Worm (Caenorhabditis elegans) whole organism, mixed stage, embryonic: ENCODE measurements around the gene Y49F6A.12.

Experiments
- ceh-83 ChIP-seq: fragments of 200-800 bp; sonication (Bioruptor generic); optimal IDR thresholded peaks from 2 replicates; lab custom pipeline; 2018; ENCODE audit warnings: mild to moderate bottlenecking, missing genetic modification characterization, missing compliant biosample characterization
- nhr-12 ChIP-seq: fragments of 150-350 bp; optimal IDR thresholded peaks from 2 replicates; lab custom pipeline; 2014; ENCODE audit warnings: missing biosample characterization, missing genetic modification characterization
- nhr-28 ChIP-seq: fragments of 150-350 bp; optimal IDR thresholded peaks from 2 replicates; lab custom pipeline; 2014; ENCODE audit warnings: missing biosample characterization, missing genetic modification characterization

- TF ChIP-seq ceh-83 (GFP tag; lab: Kevin White, UChicago) (no peak), nhr-12 (tag; lab: Kevin White, UChicago) (no peak), nhr-28 (tag; lab: Kevin White, UChicago) (no peak)
Observed at ce11 chrII:3562419-3562818, 33.0 kb upstream of the Y49F6A.12 start, which contains the start of gene W10G11.3.
